Fruit fly (Drosophila melanogaster) whole organism, embryonic: Measurements from ENCODE around the gene asl.

Experiments
- BEAF-32 ChIP-seq: fragments of 200-800 bp; sonication (Bioruptor generic); optimal IDR thresholded peaks from 3 replicates; lab custom pipeline; 2017; ENCODE audit warnings: missing biosample characterization, missing genetic modification characterization, mild to moderate bottlenecking, moderate library complexity, missing genetic modification reagents
- Bdp1 ChIP-seq: fragments of 200-800 bp; sonication (Bioruptor generic); optimal IDR thresholded peaks from 3 replicates; lab custom pipeline; 2016; ENCODE audit warnings: missing biosample characterization, missing genetic modification characterization
- CG10979 ChIP-seq: fragments of 200-800 bp; sonication (Bioruptor generic); optimal IDR thresholded peaks from 2 replicates; lab custom pipeline; 2018; ENCODE audit warnings: missing biosample characterization, mild to moderate bottlenecking, missing genetic modification characterization, moderate library complexity
- CG11247 ChIP-seq: fragments of 200-800 bp; sonication (Bioruptor generic); IDR thresholded peaks from 2 replicates; pipeline ENCODE4 v1.3.6; 2022; ENCODE audit warnings: missing biosample characterization, missing genetic modification characterization
- CG13624 ChIP-seq: fragments of 200-800 bp; sonication (Bioruptor generic); optimal IDR thresholded peaks from 2 replicates; lab custom pipeline; 2016; ENCODE audit warnings: missing biosample characterization, missing genetic modification characterization
- CG15011 ChIP-seq: fragments of 200-800 bp; sonication (Bioruptor generic); optimal IDR thresholded peaks from 3 replicates; lab custom pipeline; 2018; ENCODE audit warnings: missing biosample characterization, mild to moderate bottlenecking, missing genetic modification characterization
- CG15514 ChIP-seq: fragments of 200-800 bp; sonication (Bioruptor generic); optimal IDR thresholded peaks from 3 replicates; lab custom pipeline; 2017; ENCODE audit warnings: missing biosample characterization, missing genetic modification characterization, mild to moderate bottlenecking, moderate library complexity, missing genetic modification reagents
- CG17359 ChIP-seq: fragments of 200-800 bp; sonication (Bioruptor generic); optimal IDR thresholded peaks from 3 replicates; lab custom pipeline; 2018; ENCODE audit warnings: missing biosample characterization, mild to moderate bottlenecking, missing genetic modification characterization, moderate library complexity
- CG17361 ChIP-seq: fragments of 200-800 bp; sonication (Bioruptor generic); IDR thresholded peaks from 3 replicates; pipeline ENCODE4 v1.3.6; 2022; ENCODE audit warnings: missing biosample characterization, missing genetic modification characterization
- CG17912 ChIP-seq: fragments of 200-800 bp; sonication (Bioruptor generic); optimal IDR thresholded peaks from 2 replicates; lab custom pipeline; 2018; ENCODE audit warnings: missing biosample characterization, mild to moderate bottlenecking, missing genetic modification characterization
- CG32767 ChIP-seq: fragments of 200-800 bp; sonication (Bioruptor generic); IDR thresholded peaks from 2 replicates; pipeline ENCODE4 v1.3.6; 2022; ENCODE audit warnings: missing biosample characterization, missing genetic modification characterization
- CG3281 ChIP-seq: fragments of 200-800 bp; sonication (Bioruptor generic); optimal IDR thresholded peaks from 3 replicates; lab custom pipeline; 2017; ENCODE audit warnings: missing biosample characterization, mild to moderate bottlenecking, missing genetic modification characterization
- CG34224 ChIP-seq: fragments of 200-800 bp; sonication (Bioruptor generic); IDR thresholded peaks from 3 replicates; pipeline ENCODE4 v1.3.6; 2022; ENCODE audit warnings: missing biosample characterization, missing genetic modification characterization; ENCODE audit not compliant: partially characterized antibody
- CG3995 ChIP-seq: fragments of 200-800 bp; sonication (Bioruptor generic); optimal IDR thresholded peaks from 3 replicates; lab custom pipeline; 2016; ENCODE audit warnings: missing biosample characterization, missing genetic modification characterization
- CG7357 ChIP-seq: fragments of 200-800 bp; sonication (Bioruptor generic); IDR thresholded peaks from 3 replicates; pipeline ENCODE4 v1.3.6; 2022; ENCODE audit warnings: missing biosample characterization, missing genetic modification characterization
- CG7372 ChIP-seq: fragments of 200-800 bp; sonication (Bioruptor generic); IDR thresholded peaks from 2 replicates; pipeline ENCODE4 v1.3.6; 2022; ENCODE audit warnings: missing biosample characterization, missing genetic modification characterization
- CG7963 ChIP-seq: fragments of 200-800 bp; sonication (Bioruptor generic); IDR thresholded peaks from 3 replicates; pipeline ENCODE4 v1.3.6; 2022; ENCODE audit warnings: missing biosample characterization, missing genetic modification characterization; ENCODE audit not compliant: partially characterized antibody
- CG7987 ChIP-seq: fragments of 200-800 bp; sonication (Bioruptor generic); optimal IDR thresholded peaks from 2 replicates; lab custom pipeline; 2018; ENCODE audit warnings: missing biosample characterization, mild to moderate bottlenecking, missing genetic modification characterization, moderate library complexity
- CG8765 ChIP-seq: fragments of 200-800 bp; sonication (Bioruptor generic); IDR thresholded peaks from 2 replicates; pipeline ENCODE4 v1.3.6; 2022; ENCODE audit warnings: missing biosample characterization, missing genetic modification characterization
- CG8944 ChIP-seq: fragments of 200-800 bp; sonication (Bioruptor generic); optimal IDR thresholded peaks from 3 replicates; lab custom pipeline; 2016; ENCODE audit warnings: missing biosample characterization, missing genetic modification characterization
- CG9932 ChIP-seq: fragments of 200-800 bp; sonication (Bioruptor generic); IDR thresholded peaks from 2 replicates; pipeline ENCODE4 v1.3.6; 2022; ENCODE audit warnings: missing biosample characterization, missing genetic modification characterization
- CHES-1-like ChIP-seq: fragments of 200-800 bp; sonication (Bioruptor generic); optimal IDR thresholded peaks from 2 replicates; lab custom pipeline; 2016; ENCODE audit warnings: missing biosample characterization, missing genetic modification characterization
- Dll ChIP-seq: fragments of 200-800 bp; sonication (Bioruptor generic); IDR thresholded peaks from 4 replicates; pipeline ENCODE4 v1.3.6; 2022; ENCODE audit warnings: missing biosample characterization, missing genetic modification characterization; ENCODE audit not compliant: partially characterized antibody
- Dref ChIP-seq: fragments of 200-800 bp; sonication (Bioruptor generic); IDR thresholded peaks from 2 replicates; pipeline ENCODE4 v1.3.6; 2022; ENCODE audit warnings: missing biosample characterization, missing genetic modification characterization
- Hr51 ChIP-seq, 2 experiments: fragments of 200-800 bp; sonication (Bioruptor generic); optimal IDR thresholded peaks; 2 replicates in 1 of 2; 3 replicates in 1 of 2; lab custom pipeline; 2016 to 2018; ENCODE audit warnings: missing biosample characterization in 2 of 2, missing genetic modification characterization in 2 of 2, mild to moderate bottlenecking in 1 of 2, moderate library complexity in 1 of 2
- MBD-R2 ChIP-seq: fragments of 200-800 bp; sonication (Bioruptor generic); IDR thresholded peaks from 2 replicates; pipeline ENCODE4 v1.3.6; 2022; ENCODE audit warnings: missing biosample characterization, missing genetic modification characterization
- Oaz ChIP-seq: fragments of 200-800 bp; sonication (Bioruptor generic); IDR thresholded peaks from 2 replicates; pipeline ENCODE4 v1.3.6; 2022; ENCODE audit warnings: missing biosample characterization, missing genetic modification characterization
- Oli ChIP-seq: fragments of 200-800 bp; sonication (Bioruptor generic); optimal IDR thresholded peaks from 2 replicates; lab custom pipeline; 2018; ENCODE audit warnings: missing biosample characterization, mild to moderate bottlenecking, missing genetic modification characterization, moderate library complexity
- Sin3A ChIP-seq: fragments of >200 bp; optimal IDR thresholded peaks from 2 replicates; lab custom pipeline; 2018
- Stat92E ChIP-seq, 3 experiments: fragments of >200 bp in 2 of 3; fragments of 200-800 bp in 1 of 3; sonication (Bioruptor generic) in 1 of 3; optimal IDR thresholded peaks; 2 replicates each; lab custom pipeline; 2017 to 2019; ENCODE audit warnings: missing biosample characterization in 3 of 3, missing genetic modification characterization in 3 of 3, mild to moderate bottlenecking in 1 of 3, moderate library complexity in 1 of 3
- amos ChIP-seq: fragments of 200-800 bp; sonication (Bioruptor generic); IDR thresholded peaks from 2 replicates; pipeline ENCODE4 v1.3.6; 2022; ENCODE audit warnings: missing biosample characterization, missing genetic modification characterization; ENCODE audit not compliant: partially characterized antibody
- ase ChIP-seq: fragments of 200-800 bp; sonication (Bioruptor generic); IDR thresholded peaks from 3 replicates; pipeline ENCODE4 v1.3.6; 2022; ENCODE audit warnings: missing biosample characterization, missing genetic modification characterization
- ci ChIP-seq: fragments of 200-800 bp; sonication (Bioruptor generic); IDR thresholded peaks from 3 replicates; pipeline ENCODE4 v1.3.6; 2022; ENCODE audit warnings: missing biosample characterization, missing genetic modification characterization
- cwo ChIP-seq: fragments of 200-800 bp; sonication (Bioruptor generic); optimal IDR thresholded peaks from 3 replicates; lab custom pipeline; 2017; ENCODE audit warnings: missing biosample characterization, missing genetic modification characterization, mild to moderate bottlenecking, moderate library complexity, missing genetic modification reagents
- da ChIP-seq: fragments of 200-800 bp; sonication (Bioruptor generic); optimal IDR thresholded peaks from 2 replicates; lab custom pipeline; 2016; ENCODE audit warnings: missing biosample characterization, missing genetic modification characterization
- dm ChIP-seq: fragments of 200-800 bp; sonication (Bioruptor generic); optimal IDR thresholded peaks from 3 replicates; lab custom pipeline; 2016; ENCODE audit warnings: missing biosample characterization, missing genetic modification characterization
- gce ChIP-seq: fragments of 200-800 bp; sonication (Bioruptor generic); IDR thresholded peaks from 3 replicates; pipeline ENCODE4 v1.3.6; 2022; ENCODE audit warnings: missing biosample characterization, missing genetic modification characterization
- grn ChIP-seq: fragments of 200-800 bp; sonication (Bioruptor generic); optimal IDR thresholded peaks from 3 replicates; lab custom pipeline; 2017; ENCODE audit warnings: missing biosample characterization, missing genetic modification characterization
- ham ChIP-seq: fragments of 200-800 bp; sonication (Bioruptor generic); IDR thresholded peaks from 2 replicates; pipeline ENCODE4 v1.3.6; 2022; ENCODE audit warnings: missing biosample characterization, missing genetic modification characterization
- klu ChIP-seq: fragments of 200-800 bp; sonication (Bioruptor generic); IDR thresholded peaks from 2 replicates; pipeline ENCODE4 v1.3.6; 2022; ENCODE audit warnings: missing biosample characterization, missing genetic modification characterization
- nerfin-1 ChIP-seq: fragments of 200-800 bp; sonication (Bioruptor generic); optimal IDR thresholded peaks from 3 replicates; lab custom pipeline; 2019; ENCODE audit warnings: missing biosample characterization, mild to moderate bottlenecking, missing genetic modification characterization, moderate library complexity
- onecut ChIP-seq: fragments of 200-800 bp; sonication (Bioruptor generic); IDR thresholded peaks from 2 replicates; pipeline ENCODE4 v1.3.6; 2022; ENCODE audit warnings: missing biosample characterization, missing genetic modification characterization
- prd ChIP-seq, 3 experiments: fragments of >200 bp in 2 of 3; fragments of 200-800 bp in 1 of 3; sonication (Bioruptor generic) in 1 of 3; optimal IDR thresholded peaks in 2 of 3; IDR thresholded peaks in 1 of 3; 2 replicates in 2 of 3; 3 replicates in 1 of 3; pipeline versions ENCODE4 v1.3.6 to Lab custom; 2017 to 2022; ENCODE audit warnings: missing biosample characterization in 1 of 3, missing genetic modification characterization in 1 of 3
- pum ChIP-seq: fragments of 200-800 bp; sonication (Bioruptor generic); optimal IDR thresholded peaks from 2 replicates; lab custom pipeline; 2016; ENCODE audit warnings: missing biosample characterization, missing genetic modification characterization
- slbo ChIP-seq: fragments of 200-800 bp; sonication (Bioruptor generic); IDR thresholded peaks from 2 replicates; pipeline ENCODE4 v1.3.6; 2022; ENCODE audit warnings: missing biosample characterization, missing genetic modification characterization
- sob ChIP-seq: fragments of 200-800 bp; sonication (Bioruptor generic); IDR thresholded peaks from 2 replicates; pipeline ENCODE4 v1.3.6; 2022; ENCODE audit warnings: missing biosample characterization, missing genetic modification characterization
- ssp ChIP-seq: fragments of 200-800 bp; sonication (Bioruptor generic); IDR thresholded peaks from 2 replicates; pipeline ENCODE4 v1.3.6; 2022; ENCODE audit warnings: missing biosample characterization, missing genetic modification characterization
- tin ChIP-seq: fragments of 200-800 bp; sonication (Bioruptor generic); optimal IDR thresholded peaks from 3 replicates; lab custom pipeline; 2016; ENCODE audit warnings: missing biosample characterization, missing genetic modification characterization
- zf30C ChIP-seq: fragments of 200-800 bp; sonication (Bioruptor generic); optimal IDR thresholded peaks from 3 replicates; lab custom pipeline; 2018; ENCODE audit warnings: missing biosample characterization, mild to moderate bottlenecking, missing genetic modification characterization

Gene asl

dm6 chr3R:5591398-5591853 is 14.9 kb downstream of the asl start, which contains the start of the genes noi and Vha26 (continued):
- peak; percentile 25 for TF ChIP-seq CG17359
- TF ChIP-seq CG8944, result no peak
- no peak for TF ChIP-seq Oli (tag; lab: Kevin White, UChicago)
- TF ChIP-seq Bdp1 (GFP tag; lab: Kevin White, UChicago), result peak; percentile 35
- TF ChIP-seq pum (GFP tag; lab: Kevin White, UChicago), result peak; percentile 34
- TF ChIP-seq CG15514 (GFP tag; lab: Kevin White, UChicago), result peak; percentile 73
- TF ChIP-seq klu (GFP tag; lab: Robert Waterston, UW), result no peak; the same call in 1 of the 2 replicates
- peak; percentile 85 for TF ChIP-seq CG3995 (GFP tag; lab: Kevin White, UChicago)
- peak; percentile 23; the same call in 1 of the 3 replicates for TF ChIP-seq ci (GFP tag; lab: Robert Waterston, UW)
- TF ChIP-seq CG7372, result peak; percentile 21; the same call in 1 of the 2 replicates
- TF ChIP-seq CG7987 (GFP tag; lab: Kevin White, UChicago), result no peak
- peak; percentile 40; the same call in 1 of the 2 replicates for TF ChIP-seq CG32767
- peak; percentile 15 for TF ChIP-seq nerfin-1 (tag; lab: Kevin White, UChicago)
- no peak for TF ChIP-seq grn
- TF ChIP-seq MBD-R2 (GFP tag; lab: Robert Waterston, UW), result peak; percentile 61
- peak; percentile 16 for TF ChIP-seq dm (GFP tag; lab: Kevin White, UChicago)
- peak; percentile 65 for TF ChIP-seq Sin3A (lab: Kevin White, UChicago)
- no peak for TF ChIP-seq Oaz
- TF ChIP-seq CG13624 (GFP tag; lab: Kevin White, UChicago), result peak; percentile 33
- no peak for TF ChIP-seq gce (GFP tag; lab: Robert Waterston, UW)
- TF ChIP-seq BEAF-32 (GFP tag; lab: Kevin White, UChicago), result peak; percentile 77
- peak; percentile 51; the same call in 1 of the 3 replicates for TF ChIP-seq CG7963 (GFP tag; lab: Robert Waterston, UW)
- peak; percentile 47; the same call in 2 of the 3 replicates for TF ChIP-seq CG34224 (GFP tag; lab: Robert Waterston, UW)
- TF ChIP-seq cwo, result no peak
- TF ChIP-seq ase (GFP tag; lab: Robert Waterston, UW), result 0 out of 3 replicates have a peak, but pooled peaks have one; percentile 8
- peak in 1 of 3 experiments; percentile 50 for TF ChIP-seq Stat92E (GFP tag; optimal IDR thresholded peaks at IDR 0.05; lab: Kevin White, UChicago)
- no peak for TF ChIP-seq ham (GFP tag; lab: Robert Waterston, UW)
- peak; percentile 47 for TF ChIP-seq slbo (GFP tag; lab: Robert Waterston, UW)
- TF ChIP-seq prd (optimal IDR thresholded peaks at IDR 0.05; lab: Kevin White, UChicago), result no peak
- peak; percentile 29; the same call in 1 of the 3 replicates for TF ChIP-seq prd (GFP tag; IDR thresholded peaks at IDR 0.05; lab: Robert Waterston, UW)
- TF ChIP-seq CG17361 (GFP tag; lab: Robert Waterston, UW), result peak; percentile 74; the same call in 2 of the 3 replicates
- no peak for TF ChIP-seq CG17912
- TF ChIP-seq onecut (GFP tag; lab: Robert Waterston, UW), result peak; percentile 59
- peak; percentile 39 for TF ChIP-seq tin
- peak; percentile 98 for TF ChIP-seq ssp (GFP tag; lab: Robert Waterston, UW)
- TF ChIP-seq sob (GFP tag; lab: Robert Waterston, UW), result 0 out of 2 replicates have a peak, but pooled peaks have one; percentile 43
- TF ChIP-seq CG15011 (GFP tag; lab: Kevin White, UChicago), result no peak
- TF ChIP-seq CG9932, result peak; percentile 61; the same call in 1 of the 2 replicates
- no peak for TF ChIP-seq CG11247 (GFP tag; lab: Robert Waterston, UW)
- peak; percentile 8 for TF ChIP-seq da (GFP tag; lab: Kevin White, UChicago)
- TF ChIP-seq CG7357 (GFP tag; lab: Robert Waterston, UW), result peak; percentile 98
- TF ChIP-seq CG10979, result peak; percentile 21
- 0 out of 2 replicates have a peak, but pooled peaks have one; percentile 25 for TF ChIP-seq CG8765
- TF ChIP-seq CG3281, result peak; percentile 22
- TF ChIP-seq amos (GFP tag; lab: Robert Waterston, UW), result peak; percentile 59
- TF ChIP-seq Hr51 (GFP tag; optimal IDR thresholded peaks at IDR 0.05; lab: Kevin White, UChicago), result peak in 1 of 2 experiments; percentile 48
- peak; percentile 54 for TF ChIP-seq zf30C (GFP tag; lab: Kevin White, UChicago)
- TF ChIP-seq Dll, result peak; percentile 62; the same call in 2 of the 4 replicates
- peak; percentile 73 for TF ChIP-seq Dref (GFP tag; lab: Robert Waterston, UW)
- TF ChIP-seq CHES-1-like (GFP tag; lab: Kevin White, UChicago), result peak; percentile 3
